Fruit fly (Drosophila melanogaster) whole organism, embryonic: ENCODE measurements around the gene Clc.

Experiments
- Ada2b ChIP-seq: fragments of 200-800 bp; sonication (Bioruptor generic); IDR thresholded peaks from 2 replicates; pipeline ENCODE4 v1.3.6; 2022; ENCODE audit warnings: missing biosample characterization, missing genetic modification characterization
- Adf1 ChIP-seq: fragments of 200-800 bp; sonication (Bioruptor generic); IDR thresholded peaks from 2 replicates; pipeline ENCODE4 v1.3.6; 2022; ENCODE audit warnings: missing biosample characterization, missing genetic modification characterization
- Aef1 ChIP-seq: fragments of 200-800 bp; sonication (Bioruptor generic); IDR thresholded peaks from 3 replicates; pipeline ENCODE4 v1.3.6; 2022; ENCODE audit warnings: missing biosample characterization, missing genetic modification characterization
- Awh ChIP-seq: fragments of 200-800 bp; sonication (Bioruptor generic); IDR thresholded peaks from 2 replicates; pipeline ENCODE4, ENCODE4 v1.3.6; 2022; ENCODE audit warnings: missing biosample characterization, missing genetic modification characterization
- B-H2 ChIP-seq: fragments of 200-800 bp; sonication (Bioruptor generic); optimal IDR thresholded peaks from 2 replicates; lab custom pipeline; 2018; ENCODE audit warnings: missing biosample characterization, mild to moderate bottlenecking, missing genetic modification characterization
- Blimp-1 ChIP-seq: fragments of 200-800 bp; sonication (Bioruptor generic); optimal IDR thresholded peaks from 3 replicates; lab custom pipeline; 2018; ENCODE audit warnings: missing biosample characterization, missing genetic modification characterization, mild to moderate bottlenecking, moderate library complexity, missing genetic modification reagents
- CG10366 ChIP-seq: fragments of 200-800 bp; sonication (Bioruptor generic); IDR thresholded peaks from 2 replicates; pipeline ENCODE4 v1.3.6; 2022; ENCODE audit warnings: missing biosample characterization, missing genetic modification characterization
- CG10979 ChIP-seq: fragments of 200-800 bp; sonication (Bioruptor generic); optimal IDR thresholded peaks from 2 replicates; lab custom pipeline; 2018; ENCODE audit warnings: missing biosample characterization, mild to moderate bottlenecking, missing genetic modification characterization, moderate library complexity
- CG13624 ChIP-seq: fragments of 200-800 bp; sonication (Bioruptor generic); optimal IDR thresholded peaks from 2 replicates; lab custom pipeline; 2016; ENCODE audit warnings: missing biosample characterization, missing genetic modification characterization
- CG14441 ChIP-seq: fragments of 200-800 bp; sonication (Bioruptor generic); IDR thresholded peaks from 2 replicates; pipeline ENCODE4 v1.3.6; 2022; ENCODE audit warnings: missing biosample characterization, missing genetic modification characterization
- CG14965 ChIP-seq: fragments of 200-800 bp; sonication (Bioruptor generic); optimal IDR thresholded peaks from 2 replicates; lab custom pipeline; 2016; ENCODE audit warnings: missing biosample characterization, missing genetic modification characterization, borderline replicate concordance
- CG15479 ChIP-seq: fragments of 200-800 bp; sonication (Bioruptor generic); optimal IDR thresholded peaks from 3 replicates; lab custom pipeline; 2019; ENCODE audit warnings: missing biosample characterization, mild to moderate bottlenecking, missing genetic modification characterization, moderate library complexity
- CG18619 ChIP-seq: fragments of 200-800 bp; sonication (Bioruptor generic); optimal IDR thresholded peaks from 3 replicates; lab custom pipeline; 2017; ENCODE audit warnings: missing biosample characterization, mild to moderate bottlenecking, missing genetic modification characterization
- CG3163 ChIP-seq: fragments of 200-800 bp; sonication (Bioruptor generic); optimal IDR thresholded peaks from 3 replicates; lab custom pipeline; 2016; ENCODE audit warnings: missing biosample characterization, missing genetic modification characterization
- CG5245 ChIP-seq: fragments of 200-800 bp; sonication (Bioruptor generic); optimal IDR thresholded peaks from 3 replicates; lab custom pipeline; 2016; ENCODE audit warnings: missing biosample characterization, missing genetic modification characterization
- CG6813 ChIP-seq: fragments of 200-800 bp; sonication (Bioruptor generic); optimal IDR thresholded peaks from 2 replicates; lab custom pipeline; 2017; ENCODE audit warnings: missing biosample characterization, missing genetic modification characterization, mild to moderate bottlenecking, moderate library complexity, missing genetic modification reagents
- CG7928 ChIP-seq: fragments of 200-800 bp; sonication (Bioruptor generic); optimal IDR thresholded peaks from 2 replicates; lab custom pipeline; 2017; ENCODE audit warnings: missing biosample characterization, mild to moderate bottlenecking, missing genetic modification characterization
- CG9727 ChIP-seq: fragments of 200-800 bp; sonication (Bioruptor generic); optimal IDR thresholded peaks from 3 replicates; lab custom pipeline; 2017; ENCODE audit warnings: missing biosample characterization, mild to moderate bottlenecking, missing genetic modification characterization
- Camta ChIP-seq: fragments of 200-800 bp; sonication (Bioruptor generic); optimal IDR thresholded peaks from 2 replicates; lab custom pipeline; 2016; ENCODE audit warnings: missing biosample characterization, missing genetic modification characterization
- HmgZ ChIP-seq: fragments of 200-800 bp; sonication (Bioruptor generic); optimal IDR thresholded peaks from 2 replicates; lab custom pipeline; 2018; ENCODE audit warnings: missing biosample characterization, mild to moderate bottlenecking, missing genetic modification characterization
- Hr39 ChIP-seq: fragments of >200 bp; optimal IDR thresholded peaks from 2 replicates; lab custom pipeline; 2017
- Lpt ChIP-seq: fragments of >200 bp; optimal IDR thresholded peaks from 2 replicates; lab custom pipeline; 2018; ENCODE audit warnings: missing biosample characterization, missing genetic modification characterization
- MBD-R2 ChIP-seq: fragments of 200-800 bp; sonication (Bioruptor generic); IDR thresholded peaks from 2 replicates; pipeline ENCODE4 v1.3.6; 2022; ENCODE audit warnings: missing biosample characterization, missing genetic modification characterization
- Med ChIP-seq: fragments of 200-800 bp; sonication (Bioruptor generic); peaks from one replicate; lab custom pipeline; 2016; ENCODE audit warnings: missing biosample characterization, missing genetic modification characterization, mild to moderate bottlenecking, inconsistent platforms, moderate library complexity
- Meics ChIP-seq: fragments of 200-800 bp; sonication (Bioruptor generic); optimal IDR thresholded peaks from 2 replicates; lab custom pipeline; 2017; ENCODE audit warnings: missing biosample characterization, mild to moderate bottlenecking, missing genetic modification characterization
- Mrtf ChIP-seq: fragments of 200-800 bp; sonication (Bioruptor generic); IDR thresholded peaks from 3 replicates; pipeline ENCODE4 v1.3.6; 2022; ENCODE audit warnings: missing biosample characterization, missing genetic modification characterization
- Sox102F ChIP-seq: fragments of 200-800 bp; sonication (Bioruptor generic); optimal IDR thresholded peaks from 2 replicates; lab custom pipeline; 2018; ENCODE audit warnings: missing biosample characterization, mild to moderate bottlenecking, missing genetic modification characterization, moderate library complexity
- ab ChIP-seq: fragments of 200-800 bp; sonication (Bioruptor generic); optimal IDR thresholded peaks from 2 replicates; lab custom pipeline; 2016; ENCODE audit warnings: missing biosample characterization, missing genetic modification characterization
- ac ChIP-seq: fragments of 200-800 bp; sonication (Bioruptor generic); optimal IDR thresholded peaks from 3 replicates; lab custom pipeline; 2017; ENCODE audit warnings: missing biosample characterization, mild to moderate bottlenecking, missing genetic modification characterization
- al ChIP-seq: fragments of 200-800 bp; sonication (Bioruptor generic); IDR thresholded peaks from 2 replicates; pipeline ENCODE4 v1.3.6; 2022; ENCODE audit warnings: missing biosample characterization, missing genetic modification characterization
- bigmax ChIP-seq: fragments of 200-800 bp; sonication (Bioruptor generic); optimal IDR thresholded peaks from 2 replicates; lab custom pipeline; 2018; ENCODE audit warnings: missing biosample characterization, mild to moderate bottlenecking, missing genetic modification characterization
- chinmo ChIP-seq: fragments of 200-800 bp; sonication (Bioruptor generic); IDR thresholded peaks from 4 replicates; pipeline ENCODE4 v1.3.6; 2022; ENCODE audit warnings: missing biosample characterization, missing genetic modification characterization; ENCODE audit not compliant: partially characterized antibody
- en ChIP-seq: fragments of 200-800 bp; sonication (Bioruptor generic); optimal IDR thresholded peaks from 2 replicates; lab custom pipeline; 2016; ENCODE audit warnings: missing biosample characterization, missing genetic modification characterization
- ewg ChIP-seq: fragments of 200-800 bp; sonication (Bioruptor generic); optimal IDR thresholded peaks from 3 replicates; lab custom pipeline; 2017; ENCODE audit warnings: mild to moderate bottlenecking, missing biosample characterization, missing genetic modification reagents, missing genetic modification characterization
- gcm ChIP-seq: fragments of 200-800 bp; sonication (Bioruptor generic); optimal IDR thresholded peaks from 2 replicates; lab custom pipeline; 2019; ENCODE audit warnings: missing biosample characterization, mild to moderate bottlenecking, missing genetic modification characterization, moderate library complexity
- gcm2 ChIP-seq: fragments of 200-800 bp; sonication (Bioruptor generic); optimal IDR thresholded peaks from 2 replicates; lab custom pipeline; 2016; ENCODE audit warnings: missing biosample characterization, missing genetic modification characterization
- hkb ChIP-seq, 2 experiments: fragments of 200-800 bp in 1 of 2; fragments of >200 bp in 1 of 2; sonication (Bioruptor generic) in 1 of 2; IDR thresholded peaks in 1 of 2; optimal IDR thresholded peaks in 1 of 2; 2 replicates each; pipeline versions ENCODE4 v1.3.6 to Lab custom; 2017 to 2022; ENCODE audit warnings: missing biosample characterization in 1 of 2, missing genetic modification characterization in 1 of 2
- ind ChIP-seq: fragments of 200-800 bp; sonication (Bioruptor generic); optimal IDR thresholded peaks from 3 replicates; lab custom pipeline; 2016; ENCODE audit warnings: missing biosample characterization, missing genetic modification characterization
- jumu ChIP-seq: fragments of 200-800 bp; sonication (Bioruptor generic); optimal IDR thresholded peaks from 3 replicates; lab custom pipeline; 2016; ENCODE audit warnings: missing biosample characterization, missing genetic modification characterization
- lab ChIP-seq: fragments of 200-800 bp; sonication (Bioruptor generic); optimal IDR thresholded peaks from 3 replicates; lab custom pipeline; 2017; ENCODE audit warnings: missing biosample characterization, missing genetic modification characterization, mild to moderate bottlenecking, moderate library complexity, missing genetic modification reagents
- nom ChIP-seq: fragments of 200-800 bp; sonication (Bioruptor generic); optimal IDR thresholded peaks from 2 replicates; lab custom pipeline; 2017; ENCODE audit warnings: missing biosample characterization, missing genetic modification characterization, mild to moderate bottlenecking, moderate library complexity, missing genetic modification reagents
- pan ChIP-seq, 4 experiments: fragments of >200 bp in 3 of 4; fragments of 200-800 bp in 1 of 4; sonication (Bioruptor generic) in 1 of 4; optimal IDR thresholded peaks in 3 of 4; IDR thresholded peaks in 1 of 4; 2 replicates each; pipeline versions ENCODE4 v1.3.6 to Lab custom; 2017 to 2022; ENCODE audit warnings: missing biosample characterization in 2 of 4, missing genetic modification characterization in 2 of 4, mixed read lengths in 1 of 4
- prd ChIP-seq, 3 experiments: fragments of >200 bp in 2 of 3; fragments of 200-800 bp in 1 of 3; sonication (Bioruptor generic) in 1 of 3; optimal IDR thresholded peaks in 2 of 3; IDR thresholded peaks in 1 of 3; 2 replicates in 2 of 3; 3 replicates in 1 of 3; pipeline versions ENCODE4 v1.3.6 to Lab custom; 2017 to 2022; ENCODE audit warnings: missing biosample characterization in 1 of 3, missing genetic modification characterization in 1 of 3
- row ChIP-seq: fragments of 200-800 bp; sonication (Bioruptor generic); IDR thresholded peaks from 3 replicates; pipeline ENCODE4 v1.3.6; 2022; ENCODE audit warnings: missing biosample characterization, missing genetic modification characterization
- slbo ChIP-seq: fragments of 200-800 bp; sonication (Bioruptor generic); IDR thresholded peaks from 2 replicates; pipeline ENCODE4 v1.3.6; 2022; ENCODE audit warnings: missing biosample characterization, missing genetic modification characterization
- stwl ChIP-seq: fragments of 200-800 bp; sonication (Bioruptor generic); optimal IDR thresholded peaks from 3 replicates; lab custom pipeline; 2018; ENCODE audit warnings: missing biosample characterization, mild to moderate bottlenecking, missing genetic modification characterization, moderate library complexity
- tap ChIP-seq: fragments of 200-800 bp; optimal IDR thresholded peaks from 3 replicates; lab custom pipeline; 2019; ENCODE audit warnings: missing biosample characterization, mild to moderate bottlenecking, missing genetic modification characterization, moderate library complexity
- tin ChIP-seq: fragments of 200-800 bp; sonication (Bioruptor generic); optimal IDR thresholded peaks from 3 replicates; lab custom pipeline; 2016; ENCODE audit warnings: missing biosample characterization, missing genetic modification characterization
- tup ChIP-seq: fragments of 200-800 bp; sonication (Bioruptor generic); optimal IDR thresholded peaks from 2 replicates; lab custom pipeline; 2016; ENCODE audit warnings: missing biosample characterization, mild to moderate bottlenecking, missing genetic modification characterization, moderate library complexity

Gene Clc

dm6 chr3L:20194731-20195130, 46.1 kb upstream of the Clc start (continued):
- TF ChIP-seq CG3163 (GFP tag; lab: Kevin White, UChicago): no peak
- TF ChIP-seq tup (GFP tag; lab: Kevin White, UChicago): no peak
- no peak for TF ChIP-seq pan (optimal IDR thresholded peaks at IDR 0.05; lab: Kevin White, UChicago)
- peak in 1 of 2 experiments; percentile 60 for TF ChIP-seq pan (GFP tag; optimal IDR thresholded peaks at IDR 0.05 in 1 of 2, IDR thresholded peaks at IDR 0.05 in 1 of 2)
- TF ChIP-seq Med (GFP tag; lab: Kevin White, UChicago): peak; percentile 90
- TF ChIP-seq CG14965 (GFP tag; lab: Kevin White, UChicago): no peak
- TF ChIP-seq row: peak; percentile 68
- no peak for TF ChIP-seq tap
- TF ChIP-seq prd (optimal IDR thresholded peaks at IDR 0.05; lab: Kevin White, UChicago): no peak
- peak; percentile 75 for TF ChIP-seq prd (GFP tag; IDR thresholded peaks at IDR 0.05; lab: Robert Waterston, UW)
- 0 out of 4 replicates have a peak, but pooled peaks have one; percentile 35 for TF ChIP-seq chinmo (GFP tag; lab: Robert Waterston, UW)
- TF ChIP-seq Ada2b (GFP tag; lab: Robert Waterston, UW): peak; percentile 55
- TF ChIP-seq CG10979 (tag; lab: Kevin White, UChicago): peak; percentile 51
- peak; percentile 48 for TF ChIP-seq lab (GFP tag; lab: Kevin White, UChicago)
- no peak for TF ChIP-seq gcm (GFP tag; lab: Kevin White, UChicago)
- TF ChIP-seq B-H2 (GFP tag; lab: Kevin White, UChicago): no peak
- no peak for TF ChIP-seq CG18619 (GFP tag; lab: Kevin White, UChicago)
- TF ChIP-seq MBD-R2 (GFP tag; lab: Robert Waterston, UW): no peak; the same call in 1 of the 2 replicates
- no peak for TF ChIP-seq stwl
- TF ChIP-seq gcm2 (GFP tag; lab: Kevin White, UChicago): no peak
- TF ChIP-seq Aef1 (GFP tag; lab: Robert Waterston, UW): peak; percentile 14; the same call in 1 of the 3 replicates
- peak; percentile 8 for TF ChIP-seq HmgZ (tag; lab: Kevin White, UChicago)
- TF ChIP-seq CG10366: peak; percentile 50; the same call in 1 of the 2 replicates
- TF ChIP-seq CG5245 (GFP tag; lab: Kevin White, UChicago): peak; percentile 29
- peak; percentile 11 for TF ChIP-seq CG13624 (GFP tag; lab: Kevin White, UChicago)
- peak; percentile 21 for TF ChIP-seq jumu (GFP tag; lab: Kevin White, UChicago)
- TF ChIP-seq CG6813 (GFP tag; lab: Kevin White, UChicago): peak; percentile 32
- TF ChIP-seq en (GFP tag; lab: Kevin White, UChicago): no peak
- no peak for TF ChIP-seq Hr39 (lab: Kevin White, UChicago)
- TF ChIP-seq CG9727: peak; percentile 27
- TF ChIP-seq ac (GFP tag; lab: Kevin White, UChicago): no peak
- TF ChIP-seq CG7928 (GFP tag; lab: Kevin White, UChicago): no peak
- peak; percentile 21 for TF ChIP-seq Camta (GFP tag; lab: Kevin White, UChicago)
- peak; percentile 62; the same call in 2 of the 3 replicates for TF ChIP-seq Mrtf (GFP tag; lab: Robert Waterston, UW)
- no peak for TF ChIP-seq Lpt (GFP tag; lab: Kevin White, UChicago)
- no peak for TF ChIP-seq Awh (GFP tag; lab: Robert Waterston, UW)
- TF ChIP-seq al (GFP tag; lab: Robert Waterston, UW): peak; percentile 49; the same call in 1 of the 2 replicates
- no peak for TF ChIP-seq ab (GFP tag; lab: Kevin White, UChicago)
- peak; percentile 31 for TF ChIP-seq tin
- no peak for TF ChIP-seq Adf1 (GFP tag; lab: Robert Waterston, UW)
- TF ChIP-seq Sox102F (GFP tag; lab: Kevin White, UChicago): peak; percentile 24
- peak; percentile 64 for TF ChIP-seq CG14441 (GFP tag; lab: Robert Waterston, UW)
- peak; percentile 47 for TF ChIP-seq ind (GFP tag; lab: Kevin White, UChicago)
- TF ChIP-seq CG15479 (GFP tag; lab: Kevin White, UChicago): no peak
- TF ChIP-seq Blimp-1 (GFP tag; lab: Kevin White, UChicago): peak; percentile 37
- TF ChIP-seq hkb (optimal IDR thresholded peaks at IDR 0.05; lab: Kevin White, UChicago): no peak
- TF ChIP-seq hkb (GFP tag; IDR thresholded peaks at IDR 0.05; lab: Robert Waterston, UW): no peak
- no peak for TF ChIP-seq bigmax
- TF ChIP-seq Meics (GFP tag; lab: Kevin White, UChicago): peak; percentile 53
- peak; percentile 74 for TF ChIP-seq slbo (GFP tag; lab: Robert Waterston, UW)
- TF ChIP-seq nom (GFP tag; lab: Kevin White, UChicago): no peak
- no peak for TF ChIP-seq ewg (GFP tag; lab: Kevin White, UChicago)
